Worm (Caenorhabditis elegans) whole organism, mixed stage, embryonic: ENCODE results near the gene trd-1.

ENCODE experiments used
- ham-2 ChIP-seq: fragments of 200-800 bp; sonication (Bioruptor generic); optimal IDR thresholded peaks from 2 replicates; lab custom pipeline; 2018; ENCODE audit warnings: mild to moderate bottlenecking, missing genetic modification characterization, missing compliant biosample characterization
- lin-13 ChIP-seq: fragments of 150-350 bp; optimal IDR thresholded peaks from 2 replicates; lab custom pipeline; 2014; ENCODE audit warnings: missing biosample characterization, missing genetic modification characterization
- lsy-2 ChIP-seq: fragments of 150-350 bp; optimal IDR thresholded peaks from 2 replicates; lab custom pipeline; 2014; ENCODE audit warnings: missing biosample characterization, missing genetic modification characterization
- mep-1 ChIP-seq: fragments of 150-350 bp; optimal IDR thresholded peaks from 2 replicates; lab custom pipeline; 2017; ENCODE audit warnings: missing biosample characterization, missing genetic modification reagents, missing genetic modification characterization, inconsistent platforms
- nhr-237 ChIP-seq: fragments of 150-350 bp; optimal IDR thresholded peaks from 2 replicates; lab custom pipeline; 2014; ENCODE audit warnings: missing biosample characterization, missing genetic modification characterization
- nhr-28 ChIP-seq: fragments of 150-350 bp; optimal IDR thresholded peaks from 2 replicates; lab custom pipeline; 2014; ENCODE audit warnings: missing biosample characterization, missing genetic modification characterization
- pha-4 ChIP-seq: fragments of 150-350 bp; optimal IDR thresholded peaks from 2 replicates; lab custom pipeline; 2018; ENCODE audit warnings: missing biosample characterization, missing genetic modification reagents, missing genetic modification characterization
- unc-62 ChIP-seq: fragments of 150-350 bp; optimal IDR thresholded peaks from 2 replicates; lab custom pipeline; 2014; ENCODE audit warnings: missing biosample characterization, missing genetic modification reagents, missing genetic modification characterization

ce11 chrIII:7399004-7399403 is 13.0 kb downstream of the trd-1 start:
- TF ChIP-seq mep-1 (tag; lab: Kevin White, UChicago): no peak
- no peak for TF ChIP-seq nhr-237 (tag; lab: Kevin White, UChicago)
- TF ChIP-seq lsy-2 (tag; lab: Kevin White, UChicago): no peak
- TF ChIP-seq lin-13 (tag; lab: Kevin White, UChicago): no peak
- no peak for TF ChIP-seq ham-2 (GFP tag; lab: Kevin White, UChicago)
- TF ChIP-seq pha-4 (tag; lab: Kevin White, UChicago): no peak
- TF ChIP-seq unc-62 (GFP tag; lab: Kevin White, UChicago): no peak
- no peak for TF ChIP-seq nhr-28 (tag; lab: Kevin White, UChicago)
